Worm (Caenorhabditis elegans) whole organism, L2 larva: ENCODE data around the gene F15A4.2.
A peak's percentile ranks its signal among the peaks of the same experiment; 100 is the strongest.

ENCODE experiments used
- C34F6.9 ChIP-seq: fragments of 150-350 bp; optimal IDR thresholded peaks from 2 replicates; lab custom pipeline; 2014; ENCODE audit warnings: missing biosample characterization, missing genetic modification characterization
- F13H6.1 ChIP-seq: sonication (generic microtip); optimal IDR thresholded peaks from 2 replicates; lab custom pipeline; 2016; ENCODE audit warnings: missing genetic modification characterization, missing compliant biosample characterization
- Y55F3AM.14 ChIP-seq: fragments of 200-800 bp; sonication (Bioruptor generic); optimal IDR thresholded peaks from 2 replicates; lab custom pipeline; 2018; ENCODE audit warnings: mild to moderate bottlenecking, missing genetic modification characterization, missing compliant biosample characterization
- ZK546.5 ChIP-seq: sonication (generic microtip); optimal IDR thresholded peaks from 2 replicates; lab custom pipeline; 2017; ENCODE audit warnings: missing biosample characterization, missing genetic modification characterization
- alr-1 ChIP-seq: fragments of 150-350 bp; optimal IDR thresholded peaks from 2 replicates; lab custom pipeline; 2014; ENCODE audit warnings: missing biosample characterization, missing genetic modification characterization
- ama-1 ChIP-seq: fragments of 150-350 bp; optimal IDR thresholded peaks from 2 replicates; lab custom pipeline; 2018; ENCODE audit warnings: inconsistent platforms
- ceh-16 ChIP-seq: fragments of 150-350 bp; optimal IDR thresholded peaks from 2 replicates; lab custom pipeline; 2014; ENCODE audit warnings: missing biosample characterization, missing genetic modification characterization
- ceh-82 ChIP-seq: fragments of 150-350 bp; optimal IDR thresholded peaks from 2 replicates; lab custom pipeline; 2014; ENCODE audit warnings: missing biosample characterization, missing genetic modification characterization
- crh-2 ChIP-seq: sonication (generic microtip); optimal IDR thresholded peaks from 2 replicates; lab custom pipeline; 2017; ENCODE audit warnings: missing biosample characterization, missing genetic modification characterization
- dmd-4 ChIP-seq: sonication (generic microtip); optimal IDR thresholded peaks from 2 replicates; lab custom pipeline; 2017; ENCODE audit warnings: missing biosample characterization, missing genetic modification characterization
- egl-27 ChIP-seq: sonication (generic microtip); optimal IDR thresholded peaks from 3 replicates; lab custom pipeline; 2017; ENCODE audit warnings: missing biosample characterization, missing genetic modification reagents, missing genetic modification characterization
- elt-1 ChIP-seq: fragments of 150-350 bp; optimal IDR thresholded peaks from 2 replicates; lab custom pipeline; 2014; ENCODE audit warnings: missing biosample characterization, missing genetic modification characterization
- fos-1 ChIP-seq: fragments of 150-350 bp; optimal IDR thresholded peaks from 2 replicates; lab custom pipeline; 2014; ENCODE audit warnings: missing biosample characterization, missing genetic modification characterization
- gmeb-1 ChIP-seq: fragments of 150-350 bp; optimal IDR thresholded peaks from 2 replicates; lab custom pipeline; 2014; ENCODE audit warnings: missing biosample characterization, missing genetic modification characterization
- lin-13 ChIP-seq: fragments of 150-350 bp; optimal IDR thresholded peaks from 2 replicates; lab custom pipeline; 2014; ENCODE audit warnings: missing biosample characterization, missing genetic modification reagents, missing genetic modification characterization
- lin-39 ChIP-seq: fragments of 150-350 bp; optimal IDR thresholded peaks from 2 replicates; lab custom pipeline; 2014; ENCODE audit warnings: missing biosample characterization, missing genetic modification reagents, missing genetic modification characterization
- lsy-2 ChIP-seq, 2 experiments: fragments of 150-350 bp in 1 of 2; sonication (generic microtip) in 1 of 2; optimal IDR thresholded peaks; 2 replicates each; lab custom pipeline; 2014 to 2017; ENCODE audit warnings: missing biosample characterization in 2 of 2, missing genetic modification characterization in 2 of 2
- mab-5 ChIP-seq: fragments of 150-350 bp; optimal IDR thresholded peaks from 2 replicates; lab custom pipeline; 2014; ENCODE audit warnings: missing biosample characterization, missing genetic modification characterization
- mbf-1 ChIP-seq: sonication (generic microtip); optimal IDR thresholded peaks from 2 replicates; lab custom pipeline; 2017; ENCODE audit warnings: missing biosample characterization, missing genetic modification characterization
- mdl-1 ChIP-seq, 2 experiments: fragments of 150-350 bp in 1 of 2; sonication (generic microtip) in 1 of 2; optimal IDR thresholded peaks; 2 replicates each; lab custom pipeline; 2017; ENCODE audit warnings: missing biosample characterization in 2 of 2, missing genetic modification characterization in 2 of 2
- nhr-10 ChIP-seq: sonication (generic microtip); optimal IDR thresholded peaks from 2 replicates; lab custom pipeline; 2017; ENCODE audit warnings: missing biosample characterization, missing genetic modification characterization
- nhr-11 ChIP-seq: fragments of 150-350 bp; optimal IDR thresholded peaks from 2 replicates; lab custom pipeline; 2014; ENCODE audit warnings: missing biosample characterization, missing genetic modification characterization
- nhr-129 ChIP-seq: fragments of 150-350 bp; optimal IDR thresholded peaks from 2 replicates; lab custom pipeline; 2014; ENCODE audit warnings: missing biosample characterization, missing genetic modification characterization
- nhr-21 ChIP-seq: fragments of 150-350 bp; optimal IDR thresholded peaks from 2 replicates; lab custom pipeline; 2014; ENCODE audit warnings: missing biosample characterization, missing genetic modification characterization
- nhr-23 ChIP-seq: fragments of 150-350 bp; optimal IDR thresholded peaks from 2 replicates; lab custom pipeline; 2014; ENCODE audit warnings: missing biosample characterization, missing genetic modification reagents, missing genetic modification characterization
- nhr-237 ChIP-seq: fragments of 150-350 bp; optimal IDR thresholded peaks from 2 replicates; lab custom pipeline; 2014; ENCODE audit warnings: missing biosample characterization, missing genetic modification characterization
- nhr-25 ChIP-seq: fragments of 150-350 bp; sonication (generic microtip); optimal IDR thresholded peaks from 3 replicates; lab custom pipeline; 2014; ENCODE audit warnings: missing biosample characterization, missing genetic modification characterization
- nhr-6 ChIP-seq: fragments of 150-350 bp; optimal IDR thresholded peaks from 2 replicates; lab custom pipeline; 2014; ENCODE audit warnings: missing biosample characterization, missing genetic modification characterization
- nhr-77 ChIP-seq: fragments of 150-350 bp; optimal IDR thresholded peaks from 2 replicates; lab custom pipeline; 2014; ENCODE audit warnings: missing biosample characterization, missing genetic modification characterization
- skn-1 ChIP-seq: sonication (generic microtip); optimal IDR thresholded peaks from 2 replicates; lab custom pipeline; 2017; ENCODE audit warnings: missing biosample characterization, missing genetic modification characterization
- sma-3 ChIP-seq: sonication (generic microtip); optimal IDR thresholded peaks from 2 replicates; lab custom pipeline; 2016; ENCODE audit warnings: missing genetic modification reagents, missing genetic modification characterization, missing compliant biosample characterization
- sma-9 ChIP-seq, 2 experiments: fragments of 150-350 bp in 1 of 2; sonication (generic microtip) in 1 of 2; optimal IDR thresholded peaks; 2 replicates each; lab custom pipeline; 2014 to 2016; ENCODE audit warnings: missing genetic modification characterization in 2 of 2, mild to moderate bottlenecking in 1 of 2, missing biosample characterization in 1 of 2, missing compliant biosample characterization in 1 of 2, missing genetic modification reagents in 1 of 2, moderate library complexity in 1 of 2
- snpc-4 ChIP-seq: fragments of 150-350 bp; optimal IDR thresholded peaks from 2 replicates; lab custom pipeline; 2014; ENCODE audit warnings: missing biosample characterization, missing genetic modification characterization
- unc-39 ChIP-seq: fragments of 150-350 bp; optimal IDR thresholded peaks from 2 replicates; lab custom pipeline; 2014; ENCODE audit warnings: missing biosample characterization, missing genetic modification characterization
- unc-62 ChIP-seq: fragments of 150-350 bp; optimal IDR thresholded peaks from 2 replicates; lab custom pipeline; 2014; ENCODE audit warnings: missing biosample characterization, missing genetic modification reagents, missing genetic modification characterization
- zag-1 ChIP-seq: fragments of 150-350 bp; optimal IDR thresholded peaks from 2 replicates; lab custom pipeline; 2014; ENCODE audit warnings: missing biosample characterization, missing genetic modification characterization
- ztf-1 ChIP-seq: fragments of 200-800 bp; sonication (Bioruptor generic); conservative IDR thresholded peaks from 2 replicates; pipeline ENCODE4 v1.3.6; 2022; ENCODE audit warnings: missing genetic modification characterization, missing compliant biosample characterization
- ztf-11 ChIP-seq: sonication (generic microtip); optimal IDR thresholded peaks from 2 replicates; lab custom pipeline; 2017; ENCODE audit warnings: missing biosample characterization, missing genetic modification characterization
- ztf-4 ChIP-seq: fragments of 150-350 bp; optimal IDR thresholded peaks from 2 replicates; lab custom pipeline; 2014; ENCODE audit warnings: missing biosample characterization, missing genetic modification characterization

F15A4.2 gene

ce11 chrII:12425644-12426222 is 36.6 kb upstream of the F15A4.2 start, which contains the start of gene daf-22:
TSS of gene daf-22 (minus strand) at chrII:12425694.
- TF ChIP-seq fos-1 (tag; lab: Kevin White, UChicago) (peak; percentile 65), ztf-1 (GFP tag; lab: Robert Waterston, UW) (no peak), mdl-1 (tag; optimal IDR thresholded peaks at IDR 0.05; lab: Kevin White, UChicago) (no peak), lsy-2 (tag; optimal IDR thresholded peaks at IDR 0.05; lab: Kevin White, UChicago) (no peak), nhr-6 (tag; lab: Kevin White, UChicago) (no peak), sma-9 (GFP tag; optimal IDR thresholded peaks at IDR 0.05; lab: Kevin White, UChicago) (peak; percentile 57), sma-9 (tag; optimal IDR thresholded peaks at IDR 0.05; lab: Kevin White, UChicago) (no peak), nhr-237 (tag; lab: Kevin White, UChicago) (no peak), Y55F3AM.14 (no peak), ama-1 (no peak), crh-2 (peak; percentile 59), nhr-10 (tag; lab: Kevin White, UChicago) (no peak), ZK546.5 (tag; lab: Kevin White, UChicago) (no peak), egl-27 (tag; lab: Kevin White, UChicago) (no peak), mab-5 (tag; lab: Kevin White, UChicago) (no peak), lin-13 (GFP tag; lab: Kevin White, UChicago) (no peak), ceh-16 (no peak), snpc-4 (tag; lab: Kevin White, UChicago) (no peak), sma-3 (peak; percentile 28), ztf-4 (tag; lab: Kevin White, UChicago) (no peak), skn-1 (tag; lab: Kevin White, UChicago) (no peak), gmeb-1 (tag; lab: Kevin White, UChicago) (peak; percentile 37), nhr-21 (no peak), nhr-25 (tag; lab: Kevin White, UChicago) (no peak), C34F6.9 (tag; lab: Kevin White, UChicago) (no peak), ceh-82 (tag; lab: Kevin White, UChicago) (no peak), nhr-23 (tag; lab: Kevin White, UChicago) (no peak), zag-1 (tag; lab: Kevin White, UChicago) (no peak), alr-1 (tag; lab: Kevin White, UChicago) (no peak), nhr-129 (tag; lab: Kevin White, UChicago) (no peak), F13H6.1 (tag; lab: Kevin White, UChicago) (no peak)

DNA sequence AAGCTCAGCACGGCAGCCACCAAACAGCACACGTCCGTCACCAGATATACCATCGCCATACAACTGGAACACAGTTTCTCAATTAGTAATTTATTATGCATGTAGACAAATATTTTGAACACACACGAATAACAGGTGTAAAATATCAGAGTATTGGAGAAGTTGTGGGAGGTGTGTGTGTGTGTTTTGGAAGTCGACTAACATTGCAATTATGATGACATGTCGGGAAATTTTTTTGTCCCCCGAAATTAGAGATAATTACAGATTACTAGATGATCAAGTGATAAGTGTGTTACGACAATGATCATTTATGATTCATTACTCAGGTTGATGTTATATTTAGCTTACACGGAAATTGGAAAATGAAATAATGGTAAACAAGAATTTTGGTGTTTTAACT is 32.6 kb upstream of the F15A4.2 start, which contains the start of gene Y57A10C.8:
Gene Y57A10C.8 (minus strand): TSS at position 101 of the 400 bp plus-strand sequence.
- TF ChIP-seq mbf-1 (tag; lab: Kevin White, UChicago) (no peak), skn-1 (tag; lab: Kevin White, UChicago) (no peak), lin-39 (no peak), ztf-1 (GFP tag; lab: Robert Waterston, UW) (no peak), sma-3 (no peak), egl-27 (tag; lab: Kevin White, UChicago) (no peak), dmd-4 (tag; lab: Kevin White, UChicago) (no peak), elt-1 (no peak), ama-1 (no peak), lsy-2 (tag; optimal IDR thresholded peaks at IDR 0.05; lab: Kevin White, UChicago) (no peak), unc-62 (GFP tag; lab: Kevin White, UChicago) (no peak), nhr-25 (tag; lab: Kevin White, UChicago) (no peak), gmeb-1 (tag; lab: Kevin White, UChicago) (no peak), lin-13 (GFP tag; lab: Kevin White, UChicago) (no peak), nhr-11 (tag; lab: Kevin White, UChicago) (no peak), nhr-21 (no peak), sma-9 (GFP tag; optimal IDR thresholded peaks at IDR 0.05; lab: Kevin White, UChicago) (no peak), sma-9 (tag; optimal IDR thresholded peaks at IDR 0.05; lab: Kevin White, UChicago) (no peak), nhr-77 (tag; lab: Kevin White, UChicago) (no peak), fos-1 (tag; lab: Kevin White, UChicago) (no peak)

ce11 chrII:12432356-12432755 is 30.0 kb upstream of the F15A4.2 start, which contains the start of gene dct-12:
TSS of gene dct-12 (minus strand) at chrII:12432456.
- TF ChIP-seq fos-1 (tag; lab: Kevin White, UChicago): no peak
- no peak for TF ChIP-seq mab-5 (tag; lab: Kevin White, UChicago)
- no peak for TF ChIP-seq unc-39 (tag; lab: Kevin White, UChicago)
- TF ChIP-seq lin-39: no peak
- no peak for TF ChIP-seq dmd-4 (tag; lab: Kevin White, UChicago)
- no peak for TF ChIP-seq ztf-4 (tag; lab: Kevin White, UChicago)
- no peak for TF ChIP-seq nhr-6 (tag; lab: Kevin White, UChicago)
- no peak for TF ChIP-seq egl-27 (tag; lab: Kevin White, UChicago)
- TF ChIP-seq ztf-11 (tag; lab: Kevin White, UChicago): no peak
- TF ChIP-seq alr-1 (tag; lab: Kevin White, UChicago): no peak
- no peak for TF ChIP-seq lin-13 (GFP tag; lab: Kevin White, UChicago)
- no peak for TF ChIP-seq mdl-1 (tag; optimal IDR thresholded peaks at IDR 0.05; lab: Kevin White, UChicago)
- TF ChIP-seq nhr-23 (tag; lab: Kevin White, UChicago): no peak
- no peak for TF ChIP-seq gmeb-1 (tag; lab: Kevin White, UChicago)
- TF ChIP-seq, all 48 proteins: peak for 0
